Fruit fly (Drosophila melanogaster) whole organism, embryonic: ENCODE results near the gene SP555.

Experiments used
- Abd-B ChIP-seq: fragments of 200-800 bp; sonication (Bioruptor generic); optimal IDR thresholded peaks from 2 replicates; lab custom pipeline; 2018; ENCODE audit warnings: missing biosample characterization, mild to moderate bottlenecking, missing genetic modification characterization, moderate library complexity
- CG10431 ChIP-seq: fragments of 200-800 bp; sonication (Bioruptor generic); optimal IDR thresholded peaks from 3 replicates; lab custom pipeline; 2018; ENCODE audit warnings: missing biosample characterization, mild to moderate bottlenecking, missing genetic modification characterization
- CG11085 ChIP-seq: fragments of 200-800 bp; sonication (Bioruptor generic); IDR thresholded peaks from 2 replicates; pipeline ENCODE4 v1.3.6; 2022; ENCODE audit warnings: missing biosample characterization, missing genetic modification characterization
- CG13123 ChIP-seq: fragments of 200-800 bp; sonication (Bioruptor generic); optimal IDR thresholded peaks from 2 replicates; lab custom pipeline; 2016; ENCODE audit warnings: missing biosample characterization, missing genetic modification characterization
- CG13775 ChIP-seq: fragments of 200-800 bp; sonication (Bioruptor generic); optimal IDR thresholded peaks from 3 replicates; lab custom pipeline; 2017; ENCODE audit warnings: missing biosample characterization, mild to moderate bottlenecking, missing genetic modification characterization
- CG15479 ChIP-seq: fragments of 200-800 bp; sonication (Bioruptor generic); optimal IDR thresholded peaks from 3 replicates; lab custom pipeline; 2019; ENCODE audit warnings: missing biosample characterization, mild to moderate bottlenecking, missing genetic modification characterization, moderate library complexity
- CG1603 ChIP-seq: fragments of 200-800 bp; sonication (Bioruptor generic); optimal IDR thresholded peaks from 2 replicates; lab custom pipeline; 2019; ENCODE audit warnings: missing biosample characterization, mild to moderate bottlenecking, missing genetic modification characterization, moderate library complexity
- CG17359 ChIP-seq: fragments of 200-800 bp; sonication (Bioruptor generic); optimal IDR thresholded peaks from 3 replicates; lab custom pipeline; 2018; ENCODE audit warnings: missing biosample characterization, mild to moderate bottlenecking, missing genetic modification characterization, moderate library complexity
- CG1832 ChIP-seq: fragments of 200-800 bp; sonication (Bioruptor generic); optimal IDR thresholded peaks from 2 replicates; lab custom pipeline; 2017; ENCODE audit warnings: missing biosample characterization, mild to moderate bottlenecking, missing genetic modification characterization, inconsistent platforms
- CG18599 ChIP-seq: fragments of 200-800 bp; sonication (Bioruptor generic); optimal IDR thresholded peaks from 3 replicates; lab custom pipeline; 2017; ENCODE audit warnings: missing biosample characterization, missing genetic modification characterization, mild to moderate bottlenecking, moderate library complexity, missing genetic modification reagents
- CG2889 ChIP-seq: fragments of 200-800 bp; sonication (Bioruptor generic); IDR thresholded peaks from 3 replicates; pipeline ENCODE4 v1.3.6; 2022; ENCODE audit warnings: missing biosample characterization, missing genetic modification characterization
- CG3407 ChIP-seq: fragments of 200-800 bp; sonication (Bioruptor generic); optimal IDR thresholded peaks from 2 replicates; lab custom pipeline; 2018; ENCODE audit warnings: missing biosample characterization, mild to moderate bottlenecking, missing genetic modification characterization
- CG3726 ChIP-seq: fragments of 200-800 bp; sonication (Bioruptor generic); IDR thresholded peaks from 3 replicates; pipeline ENCODE4, ENCODE4 v1.3.6; 2022; ENCODE audit warnings: missing biosample characterization, missing genetic modification characterization
- CG3847 ChIP-seq: fragments of 200-800 bp; sonication (Bioruptor generic); IDR thresholded peaks from 2 replicates; pipeline ENCODE4 v1.3.6; 2022; ENCODE audit warnings: missing biosample characterization, missing genetic modification characterization
- CG4328 ChIP-seq: fragments of 200-800 bp; sonication (Bioruptor generic); optimal IDR thresholded peaks from 3 replicates; lab custom pipeline; 2017; ENCODE audit warnings: missing biosample characterization, missing genetic modification reagents, missing genetic modification characterization
- CG4404 ChIP-seq: fragments of 200-800 bp; sonication (Bioruptor generic); IDR thresholded peaks from 2 replicates; pipeline ENCODE4 v1.3.6; 2022; ENCODE audit warnings: missing biosample characterization, missing genetic modification characterization
- CG4820 ChIP-seq: fragments of 200-800 bp; sonication (Bioruptor generic); optimal IDR thresholded peaks from 3 replicates; lab custom pipeline; 2016; ENCODE audit warnings: missing biosample characterization, missing genetic modification characterization
- CG5180 ChIP-seq: fragments of 200-800 bp; sonication (Bioruptor generic); optimal IDR thresholded peaks from 3 replicates; lab custom pipeline; 2017; ENCODE audit warnings: missing biosample characterization, missing genetic modification characterization, mild to moderate bottlenecking, moderate library complexity, missing genetic modification reagents
- CG6854 ChIP-seq: fragments of 200-800 bp; sonication (Bioruptor generic); optimal IDR thresholded peaks from 3 replicates; lab custom pipeline; 2017; ENCODE audit warnings: missing biosample characterization, mild to moderate bottlenecking, missing genetic modification characterization
- CG8388 ChIP-seq: fragments of 200-800 bp; sonication (Bioruptor generic); optimal IDR thresholded peaks from 2 replicates; lab custom pipeline; 2019; ENCODE audit warnings: missing biosample characterization, mild to moderate bottlenecking, missing genetic modification characterization, moderate library complexity
- CG8478 ChIP-seq: fragments of >200 bp; optimal IDR thresholded peaks from 2 replicates; lab custom pipeline; 2018
- CG8765 ChIP-seq: fragments of 200-800 bp; sonication (Bioruptor generic); IDR thresholded peaks from 2 replicates; pipeline ENCODE4 v1.3.6; 2022; ENCODE audit warnings: missing biosample characterization, missing genetic modification characterization
- CG9876 ChIP-seq: fragments of 200-800 bp; sonication (Bioruptor generic); optimal IDR thresholded peaks from 2 replicates; lab custom pipeline; 2016; ENCODE audit warnings: missing biosample characterization, missing genetic modification characterization
- CrebB ChIP-seq: fragments of 200-800 bp; sonication (Bioruptor generic); optimal IDR thresholded peaks from 3 replicates; lab custom pipeline; 2018; ENCODE audit warnings: missing biosample characterization, mild to moderate bottlenecking, missing genetic modification characterization
- Dip2 ChIP-seq: fragments of 200-800 bp; sonication (Bioruptor generic); IDR thresholded peaks from 2 replicates; pipeline ENCODE4 v1.3.6; 2022; ENCODE audit warnings: missing biosample characterization, missing genetic modification characterization
- E2f2 ChIP-seq: fragments of 200-800 bp; sonication (Bioruptor generic); IDR thresholded peaks from 2 replicates; pipeline ENCODE4 v1.3.6; 2022; ENCODE audit warnings: missing biosample characterization, missing genetic modification characterization
- HLHmδ ChIP-seq: fragments of 200-800 bp; sonication (Bioruptor generic); optimal IDR thresholded peaks from 2 replicates; lab custom pipeline; 2018; ENCODE audit warnings: missing biosample characterization, mild to moderate bottlenecking, missing genetic modification characterization, moderate library complexity
- HmgD ChIP-seq: fragments of 200-800 bp; sonication (Bioruptor generic); optimal IDR thresholded peaks from 3 replicates; lab custom pipeline; 2016; ENCODE audit warnings: missing biosample characterization, missing genetic modification characterization
- Jarid2 ChIP-seq: fragments of 200-800 bp; sonication (Bioruptor generic); optimal IDR thresholded peaks from 3 replicates; lab custom pipeline; 2017; ENCODE audit warnings: mild to moderate bottlenecking, missing biosample characterization, missing genetic modification reagents, missing genetic modification characterization
- Oli ChIP-seq: fragments of 200-800 bp; sonication (Bioruptor generic); optimal IDR thresholded peaks from 2 replicates; lab custom pipeline; 2018; ENCODE audit warnings: missing biosample characterization, mild to moderate bottlenecking, missing genetic modification characterization, moderate library complexity
- Side ChIP-seq: fragments of 200-800 bp; sonication (Bioruptor generic); optimal IDR thresholded peaks from 2 replicates; lab custom pipeline; 2016; ENCODE audit warnings: missing biosample characterization, missing genetic modification characterization
- TFAM ChIP-seq: fragments of 200-800 bp; sonication (Bioruptor generic); optimal IDR thresholded peaks from 2 replicates; lab custom pipeline; 2017; ENCODE audit warnings: missing biosample characterization, missing genetic modification characterization, inconsistent platforms
- Tbp ChIP-seq: fragments of >200 bp; optimal IDR thresholded peaks from 2 replicates; lab custom pipeline; 2018; ENCODE audit warnings: missing biosample characterization, missing genetic modification characterization
- Trl ChIP-seq, 3 experiments: fragments of >200 bp in 2 of 3; fragments of 200-800 bp in 1 of 3; sonication (Bioruptor generic) in 1 of 3; optimal IDR thresholded peaks; 2 replicates in 1 of 3; 3 replicates in 2 of 3; lab custom pipeline; 2016 to 2017; ENCODE audit warnings: missing biosample characterization in 1 of 3, missing genetic modification characterization in 1 of 3
- ab ChIP-seq: fragments of 200-800 bp; sonication (Bioruptor generic); optimal IDR thresholded peaks from 2 replicates; lab custom pipeline; 2016; ENCODE audit warnings: missing biosample characterization, missing genetic modification characterization
- ac ChIP-seq: fragments of 200-800 bp; sonication (Bioruptor generic); optimal IDR thresholded peaks from 3 replicates; lab custom pipeline; 2017; ENCODE audit warnings: missing biosample characterization, mild to moderate bottlenecking, missing genetic modification characterization
- amos ChIP-seq: fragments of 200-800 bp; sonication (Bioruptor generic); IDR thresholded peaks from 2 replicates; pipeline ENCODE4 v1.3.6; 2022; ENCODE audit warnings: missing biosample characterization, missing genetic modification characterization; ENCODE audit not compliant: partially characterized antibody
- bigmax ChIP-seq: fragments of 200-800 bp; sonication (Bioruptor generic); optimal IDR thresholded peaks from 2 replicates; lab custom pipeline; 2018; ENCODE audit warnings: missing biosample characterization, mild to moderate bottlenecking, missing genetic modification characterization
- cad ChIP-seq: fragments of >200 bp; optimal IDR thresholded peaks from 2 replicates; lab custom pipeline; 2017; ENCODE audit warnings: missing biosample characterization, missing genetic modification characterization
- chif ChIP-seq, 2 experiments: fragments of 200-800 bp; sonication (Bioruptor generic); optimal IDR thresholded peaks; 3 replicates each; lab custom pipeline; 2016; ENCODE audit warnings: missing biosample characterization in 2 of 2, missing genetic modification characterization in 2 of 2
- fru ChIP-seq: fragments of >200 bp; optimal IDR thresholded peaks from 2 replicates; lab custom pipeline; 2017
- gfzf ChIP-seq: fragments of 200-800 bp; sonication (Bioruptor generic); optimal IDR thresholded peaks from 2 replicates; lab custom pipeline; 2016; ENCODE audit warnings: missing biosample characterization, mild to moderate bottlenecking, missing genetic modification characterization, moderate library complexity
- lab ChIP-seq: fragments of 200-800 bp; sonication (Bioruptor generic); optimal IDR thresholded peaks from 3 replicates; lab custom pipeline; 2017; ENCODE audit warnings: missing biosample characterization, missing genetic modification characterization, mild to moderate bottlenecking, moderate library complexity, missing genetic modification reagents
- nom ChIP-seq: fragments of 200-800 bp; sonication (Bioruptor generic); optimal IDR thresholded peaks from 2 replicates; lab custom pipeline; 2017; ENCODE audit warnings: missing biosample characterization, missing genetic modification characterization, mild to moderate bottlenecking, moderate library complexity, missing genetic modification reagents
- pfk ChIP-seq: fragments of 200-800 bp; sonication (Bioruptor generic); optimal IDR thresholded peaks from 2 replicates; lab custom pipeline; 2018; ENCODE audit warnings: missing biosample characterization, mild to moderate bottlenecking, missing genetic modification characterization, moderate library complexity
- schlank ChIP-seq: fragments of 200-800 bp; sonication (Bioruptor generic); optimal IDR thresholded peaks from 2 replicates; lab custom pipeline; 2018; ENCODE audit warnings: missing biosample characterization, mild to moderate bottlenecking, missing genetic modification characterization
- sens-2 ChIP-seq: fragments of 200-800 bp; sonication (Bioruptor generic); IDR thresholded peaks from 2 replicates; pipeline ENCODE4 v1.3.6; 2022; ENCODE audit warnings: missing biosample characterization, missing genetic modification characterization
- toy ChIP-seq: fragments of 200-800 bp; sonication (Bioruptor generic); IDR thresholded peaks from 2 replicates; pipeline ENCODE4 v1.3.6; 2022; ENCODE audit warnings: missing biosample characterization, missing genetic modification characterization
- trh ChIP-seq: fragments of 200-800 bp; sonication (Bioruptor generic); optimal IDR thresholded peaks from 2 replicates; lab custom pipeline; 2016; ENCODE audit warnings: missing biosample characterization, missing genetic modification characterization
- tup ChIP-seq: fragments of 200-800 bp; sonication (Bioruptor generic); optimal IDR thresholded peaks from 2 replicates; lab custom pipeline; 2016; ENCODE audit warnings: missing biosample characterization, mild to moderate bottlenecking, missing genetic modification characterization, moderate library complexity

SP555 gene

dm6 chr2L:5000287-5000871, 37.1 kb upstream of the SP555 start (continued):
- no peak for TF ChIP-seq fru (lab: Kevin White, UChicago)
- TF ChIP-seq pfk (GFP tag; lab: Kevin White, UChicago): peak; percentile 32
- TF ChIP-seq CrebB (tag; lab: Kevin White, UChicago): peak; percentile 56
- TF ChIP-seq CG1603 (tag; lab: Kevin White, UChicago): peak; percentile 42
- peak; percentile 16; the same call in 1 of the 3 replicates for TF ChIP-seq CG3726
- TF ChIP-seq amos: no peak
- TF ChIP-seq Tbp (GFP tag; lab: Kevin White, UChicago): no peak
- TF ChIP-seq CG4404 (GFP tag; lab: Robert Waterston, UW): peak; percentile 81
- TF ChIP-seq CG1832 (GFP tag; lab: Kevin White, UChicago): no peak
- peak; percentile 46 for TF ChIP-seq tup
- TF ChIP-seq CG10431 (GFP tag; lab: Kevin White, UChicago): peak; percentile 66
- no peak for TF ChIP-seq trh (GFP tag; lab: Kevin White, UChicago)
- peak; percentile 81 for TF ChIP-seq Side (GFP tag; lab: Kevin White, UChicago)
- no peak for TF ChIP-seq Trl (optimal IDR thresholded peaks at IDR 0.05; lab: Kevin White, UChicago)
- peak; percentile 26 for TF ChIP-seq Trl (GFP tag; optimal IDR thresholded peaks at IDR 0.05; lab: Kevin White, UChicago)
- peak; percentile 73 for TF ChIP-seq CG4820
- peak; percentile 68 for TF ChIP-seq Abd-B (GFP tag; lab: Kevin White, UChicago)
- TF ChIP-seq CG4328 (GFP tag; lab: Kevin White, UChicago): peak; percentile 67
- TF ChIP-seq TFAM: peak; percentile 6
- TF ChIP-seq Jarid2 (GFP tag; lab: Kevin White, UChicago): peak; percentile 52
- TF ChIP-seq lab (GFP tag; lab: Kevin White, UChicago): peak; percentile 85
- TF ChIP-seq ab (GFP tag; lab: Kevin White, UChicago): peak; percentile 66
- TF ChIP-seq CG8765 (GFP tag; lab: Robert Waterston, UW): peak; percentile 71
- TF ChIP-seq CG9876 (GFP tag; lab: Kevin White, UChicago): peak; percentile 49
- TF ChIP-seq CG2889 (GFP tag; lab: Robert Waterston, UW): peak; percentile 68; the same call in 2 of the 3 replicates
- TF ChIP-seq nom (GFP tag; lab: Kevin White, UChicago): peak; percentile 70
- no peak for TF ChIP-seq gfzf (GFP tag; lab: Kevin White, UChicago)
- peak; percentile 76 for TF ChIP-seq CG17359 (tag; lab: Kevin White, UChicago)
- no peak for TF ChIP-seq CG8478
- TF ChIP-seq CG15479 (GFP tag; lab: Kevin White, UChicago): peak; percentile 51
- TF ChIP-seq sens-2: peak; percentile 60
- no peak for TF ChIP-seq HLHmδ (GFP tag; lab: Kevin White, UChicago)
- TF ChIP-seq CG3407 (GFP tag; lab: Kevin White, UChicago): peak; percentile 62
- TF ChIP-seq CG6854: peak; percentile 82
- TF ChIP-seq bigmax (GFP tag; lab: Kevin White, UChicago): no peak
- TF ChIP-seq CG13123 (GFP tag; lab: Kevin White, UChicago): peak; percentile 41
- peak; percentile 46 for TF ChIP-seq schlank (tag; lab: Kevin White, UChicago)
- TF ChIP-seq CG8388: peak; percentile 82
- TF ChIP-seq CG11085: 0 out of 2 replicates have a peak, but pooled peaks have one; percentile 20
- TF ChIP-seq Oli (tag; lab: Kevin White, UChicago): peak; percentile 86
- no peak for TF ChIP-seq cad (GFP tag; lab: Kevin White, UChicago)
- peak; percentile 81 for TF ChIP-seq CG3847 (GFP tag; lab: Robert Waterston, UW)
- TF ChIP-seq CG18599 (GFP tag; lab: Kevin White, UChicago): peak; percentile 85
- peak; percentile 72 for TF ChIP-seq CG5180 (GFP tag; lab: Kevin White, UChicago)
- peak; percentile 80 for TF ChIP-seq CG13775 (GFP tag; lab: Kevin White, UChicago)
- peak; percentile 82 for TF ChIP-seq ac (GFP tag; lab: Kevin White, UChicago)
- TF ChIP-seq E2f2: peak; percentile 63
- TF ChIP-seq chif (GFP tag; optimal IDR thresholded peaks at IDR 0.05; lab: Kevin White, UChicago): peak; percentile 74 to 85
- TF ChIP-seq Dip2: no peak
- TF ChIP-seq toy (GFP tag; lab: Robert Waterston, UW): 0 out of 2 replicates have a peak, but pooled peaks have one; percentile 53
- TF ChIP-seq HmgD (GFP tag; lab: Kevin White, UChicago): peak; percentile 69
